Worm (Caenorhabditis elegans): ENCODE results near the gene F32D8.3.

ce11 chrV:10871457-10871861 lies 15.2 kb upstream of the F32D8.3 start:
- no peak for TF ChIP-seq ref-1 (GFP tag; conservative IDR thresholded peaks at IDR 0.05)
- TF ChIP-seq ztf-23 (GFP tag; IDR thresholded peaks at IDR 0.05): no peak
